Fruit fly (Drosophila melanogaster) S2 (cell line): ENCODE data around the gene betaNACtes2.
"Not testable (repeated sequence)": the region's sequence is repeated elsewhere in the genome, so short reads cannot be mapped to it uniquely, and the experiment has no call there.

Source experiments
- CG8478 ChIP-seq: fragments of >200 bp; optimal IDR thresholded peaks from 2 replicates; lab custom pipeline; 2018
- CTCF ChIP-seq, 2 experiments: fragments of >200 bp; optimal IDR thresholded peaks; 2 replicates each; lab custom pipeline; 2018

Gene betaNACtes2

dm6 chrX:14315483-14315882 lies at the start of gene betaNACtes2:
betaNACtes2 (minus strand) TSS chrX:14315583.
- not testable (repeated sequence) for TF ChIP-seq CG8478 (lab: Kevin White, UChicago); CTCF (optimal IDR thresholded peaks at IDR 0.05; lab: Kevin White, UChicago)

- TF ChIP-seq CTCF (optimal IDR thresholded peaks at IDR 0.05; lab: Kevin White, UChicago) (no peak), CG8478 (lab: Kevin White, UChicago) (no peak)
Measured at dm6 chrX:14332243-14332642, 16.9 kb upstream of the betaNACtes2 start.

dm6 chrX:14331490-14332182 lies 16.3 kb upstream of the betaNACtes2 start:
- TF ChIP-seq CTCF (optimal IDR thresholded peaks at IDR 0.05; lab: Kevin White, UChicago) = no peak
- TF ChIP-seq CG8478 (lab: Kevin White, UChicago) = no peak

- no peak for TF ChIP-seq CTCF (optimal IDR thresholded peaks at IDR 0.05; lab: Kevin White, UChicago)
- no peak for TF ChIP-seq CG8478 (lab: Kevin White, UChicago)
Measured at dm6 chrX:14321963-14322362, 6.6 kb upstream of the betaNACtes2 start, which contains the start of gene dpr8. dpr8 (plus strand) TSS chrX:14322226.

- not testable (repeated sequence) for TF ChIP-seq CG8478 (lab: Kevin White, UChicago); CTCF (optimal IDR thresholded peaks at IDR 0.05; lab: Kevin White, UChicago)
Measured at dm6 chrX:14317050-14317449, 1.7 kb upstream of the betaNACtes2 start, which contains the start of gene betaNACtes6. betaNACtes6 (minus strand) TSS chrX:14317150.

- TF ChIP-seq CG8478 (lab: Kevin White, UChicago) (no peak), CTCF (optimal IDR thresholded peaks at IDR 0.05; lab: Kevin White, UChicago) (no peak)
Measured at dm6 chrX:14289293-14289692, 26.1 kb downstream of the betaNACtes2 start, which contains the start of gene CG9400. CG9400 (minus strand) TSS chrX:14289393.

dm6 chrX:14277435-14277834 lies 37.9 kb downstream of the betaNACtes2 start, which contains the start of gene Muc12Ea:
Muc12Ea (plus strand) TSS chrX:14277735.
- TF ChIP-seq CTCF (optimal IDR thresholded peaks at IDR 0.05; lab: Kevin White, UChicago) (no peak), CG8478 (lab: Kevin White, UChicago) (no peak)

dm6 chrX:14266075-14266474 lies 49.3 kb downstream of the betaNACtes2 start, which contains the start of the genes CG13404 and na:
CG13404 (minus strand) TSS chrX:14266250.
na (plus strand) TSS chrX:14266367.
- TF ChIP-seq CG8478 (lab: Kevin White, UChicago) = no peak

- no peak for TF ChIP-seq CG8478 (lab: Kevin White, UChicago)
- no peak for TF ChIP-seq CTCF (optimal IDR thresholded peaks at IDR 0.05; lab: Kevin White, UChicago)
Measured at dm6 chrX:14265149-14265548, 50.2 kb downstream of the betaNACtes2 start.
